Worm (Caenorhabditis elegans): ENCODE measurements around the gene cav-2.

DNA sequence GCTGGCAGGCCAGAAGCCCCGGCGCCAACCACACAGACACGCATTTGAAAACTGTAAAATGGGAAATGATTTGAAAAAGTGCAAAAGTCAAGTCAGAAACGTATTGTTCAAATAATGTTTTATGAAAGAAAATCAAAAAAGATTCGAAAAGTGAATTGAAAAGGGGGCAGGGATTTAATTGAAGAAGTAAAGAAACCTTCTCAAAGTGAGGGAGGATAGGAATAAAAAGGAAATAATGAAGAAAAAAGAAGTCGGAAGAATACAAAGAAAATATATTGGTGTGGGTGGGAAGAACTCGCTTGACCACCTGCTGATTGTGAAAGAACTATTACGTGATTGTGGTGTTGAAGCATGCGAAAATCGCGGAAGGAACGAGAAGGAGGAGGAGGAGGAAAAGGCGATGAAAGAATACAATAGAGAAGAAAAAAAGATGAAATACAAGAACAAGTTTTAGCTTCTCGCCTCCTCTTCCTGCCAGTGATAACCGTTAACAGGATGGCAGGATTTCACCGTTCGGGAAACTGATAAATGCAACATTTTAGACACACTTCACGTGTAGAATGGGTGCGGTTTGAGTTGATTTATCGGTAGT lies 49.8 kb downstream of the cav-2 start, which contains the start of gene fmo-4:
- no peak for TF ChIP-seq him-1 (tag; optimal IDR thresholded peaks at IDR 0.05)
- TF ChIP-seq W03F9.2 (tag; optimal IDR thresholded peaks at IDR 0.05): no peak
- TF ChIP-seq dao-5 (tag; optimal IDR thresholded peaks at IDR 0.05): no peak

Data from whole organism, L4/young adult.